Worm (Caenorhabditis elegans): ENCODE measurements around the gene K11H12.7.

K11H12.7 gene

DNA sequence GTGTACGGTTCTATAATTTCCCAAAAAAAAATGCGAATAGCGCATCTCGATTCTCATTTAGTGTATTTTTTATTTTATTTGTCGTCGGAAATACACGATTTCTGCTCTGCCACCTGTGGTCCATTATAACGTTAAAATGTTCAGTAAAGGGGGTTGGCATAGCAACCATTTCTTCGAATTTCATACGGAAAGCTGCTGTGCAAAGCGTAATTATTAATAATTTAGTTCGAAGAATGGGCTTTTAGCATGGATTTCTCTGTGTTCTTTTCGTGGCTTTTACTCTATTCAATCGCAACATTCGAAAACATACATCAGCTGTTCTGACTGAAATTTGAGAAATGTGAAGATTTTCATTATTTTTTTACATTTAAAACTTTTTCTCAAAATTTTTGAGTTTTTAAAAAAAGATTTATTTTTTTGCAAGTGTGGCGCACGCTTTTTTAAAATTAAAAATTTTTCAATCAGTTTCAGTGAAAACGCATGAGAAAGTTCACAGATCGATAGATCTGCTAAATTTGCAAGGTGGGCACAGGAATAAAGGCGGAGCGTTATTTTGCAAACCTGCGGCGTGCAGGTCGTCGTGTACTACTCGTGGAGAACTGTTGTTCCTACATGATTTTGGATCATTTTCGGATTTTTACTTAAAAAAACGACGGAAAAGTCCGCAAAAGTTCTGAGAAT, 6.7 kb upstream of the K11H12.7 start:
- TF ChIP-seq sptf-1 (tag; optimal IDR thresholded peaks at IDR 0.05) (no peak), hpl-2 (GFP tag; optimal IDR thresholded peaks at IDR 0.05) (no peak), unc-62 (GFP tag; optimal IDR thresholded peaks at IDR 0.05) (no peak), jun-1 (tag; optimal IDR thresholded peaks at IDR 0.05) (no peak), ets-5 (GFP tag; IDR thresholded peaks at IDR 0.05) (no peak), fkh-8 (tag; optimal IDR thresholded peaks at IDR 0.05) (peak; percentile 18), mep-1 (tag; optimal IDR thresholded peaks at IDR 0.05) (peak; percentile 14), lin-35 (GFP tag; optimal IDR thresholded peaks at IDR 0.05) (peak in 1 of 2 experiments; percentile 21), skn-1 (tag; optimal IDR thresholded peaks at IDR 0.05) (no peak), zip-4 (GFP tag; optimal IDR thresholded peaks at IDR 0.05) (no peak), zag-1 (tag; optimal IDR thresholded peaks at IDR 0.05) (no peak), nhr-76 (tag; optimal IDR thresholded peaks at IDR 0.05) (no peak), F16B12.6 (tag; optimal IDR thresholded peaks at IDR 0.05) (no peak), nhr-47 (tag; optimal IDR thresholded peaks at IDR 0.05) (no peak)

DNA sequence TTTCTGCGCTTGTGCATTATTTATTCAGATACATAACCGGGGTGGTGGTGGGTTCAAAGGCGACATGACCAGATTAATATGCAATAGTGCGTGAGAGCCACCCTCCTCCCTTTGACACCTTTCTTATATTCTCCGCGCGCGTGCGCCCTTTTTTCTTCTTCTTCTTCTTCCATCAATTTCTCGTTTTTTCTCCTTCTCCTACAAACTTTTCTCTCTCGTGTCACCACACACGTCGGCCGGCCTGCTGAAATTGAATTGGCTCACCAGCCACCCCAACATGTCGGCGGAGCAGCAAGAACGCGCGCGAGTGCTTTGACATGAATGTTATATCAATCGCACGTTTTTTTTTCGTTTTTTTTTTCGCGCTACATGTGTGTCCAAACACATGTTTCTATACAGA, 5.7 kb upstream of the K11H12.7 start:
- peak; percentile 4 for TF ChIP-seq snu-23 (GFP tag; optimal IDR thresholded peaks at IDR 0.05)
- TF ChIP-seq blmp-1 (tag; optimal IDR thresholded peaks at IDR 0.05) = no peak
- peak in 1 of 2 experiments; percentile 32 for TF ChIP-seq lsy-2 (tag; optimal IDR thresholded peaks at IDR 0.05)
- no peak for TF ChIP-seq F16B12.6 (tag; optimal IDR thresholded peaks at IDR 0.05)
- TF ChIP-seq nhr-12 (tag; optimal IDR thresholded peaks at IDR 0.05) = no peak
- no peak for TF ChIP-seq hpl-2 (GFP tag; optimal IDR thresholded peaks at IDR 0.05)
- TF ChIP-seq nhr-71 (tag; optimal IDR thresholded peaks at IDR 0.05) = peak; percentile 33
- no peak for TF ChIP-seq ces-1 (GFP tag; optimal IDR thresholded peaks at IDR 0.05)
- no peak for TF ChIP-seq lin-13 (GFP tag; optimal IDR thresholded peaks at IDR 0.05)
- TF ChIP-seq egl-13 (tag; optimal IDR thresholded peaks at IDR 0.05) = peak; percentile 0
- no peak for TF ChIP-seq tlp-1 (tag; optimal IDR thresholded peaks at IDR 0.05)
- TF ChIP-seq ceh-82 (tag; optimal IDR thresholded peaks at IDR 0.05) = peak in 1 of 3 experiments; percentile 42
- no peak for TF ChIP-seq lir-3 (tag; optimal IDR thresholded peaks at IDR 0.05; ENCODE audit: poor library complexity)
- TF ChIP-seq nhr-47 (tag; optimal IDR thresholded peaks at IDR 0.05) = peak; percentile 42
- peak; percentile 67 for TF ChIP-seq fkh-8 (tag; optimal IDR thresholded peaks at IDR 0.05)
- peak; percentile 7 for TF ChIP-seq fkh-10 (GFP tag; optimal IDR thresholded peaks at IDR 0.05)
- TF ChIP-seq dsc-1 (tag; optimal IDR thresholded peaks at IDR 0.05) = peak; percentile 33
- no peak for TF ChIP-seq mep-1 (tag; optimal IDR thresholded peaks at IDR 0.05)
- no peak for TF ChIP-seq aha-1 (tag; optimal IDR thresholded peaks at IDR 0.05)
- TF ChIP-seq sox-4 (tag; optimal IDR thresholded peaks at IDR 0.05) = no peak
- TF ChIP-seq ets-5 (GFP tag; IDR thresholded peaks at IDR 0.05) = no peak
- no peak for TF ChIP-seq ama-1 (optimal IDR thresholded peaks at IDR 0.05)
- TF ChIP-seq unc-86 (tag; optimal IDR thresholded peaks at IDR 0.05) = peak; percentile 64
- TF ChIP-seq lin-14 (GFP tag; optimal IDR thresholded peaks at IDR 0.05) = peak; percentile 64
- TF ChIP-seq hlh-4 (tag; optimal IDR thresholded peaks at IDR 0.05) = no peak

DNA sequence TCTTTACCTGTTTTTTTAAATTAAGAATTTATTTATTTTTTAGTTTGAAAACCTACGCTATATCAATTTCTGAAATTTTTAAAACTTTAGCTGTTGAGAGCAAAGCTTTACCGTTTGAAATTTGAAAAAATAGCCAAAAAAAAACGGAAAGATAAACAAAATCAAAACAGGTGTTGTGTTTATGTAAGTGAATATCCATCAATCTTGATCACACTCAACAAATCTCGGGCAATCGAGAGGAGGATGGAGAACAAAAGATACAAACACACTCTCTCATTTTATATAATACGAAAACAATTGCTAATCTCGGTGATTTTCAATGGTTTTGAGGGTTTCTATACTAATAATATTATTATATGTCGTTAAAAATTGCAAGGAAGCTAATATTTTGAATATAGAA, 3.7 kb upstream of the K11H12.7 start:
- TF ChIP-seq dsc-1 (tag; optimal IDR thresholded peaks at IDR 0.05) (peak; percentile 61), ces-1 (GFP tag; optimal IDR thresholded peaks at IDR 0.05) (no peak), blmp-1 (tag; optimal IDR thresholded peaks at IDR 0.05) (peak; percentile 15), nhr-71 (tag; optimal IDR thresholded peaks at IDR 0.05) (no peak), nhr-90 (tag; optimal IDR thresholded peaks at IDR 0.05; ENCODE audit: poor library complexity) (no peak), lin-39 (tag; optimal IDR thresholded peaks at IDR 0.05) (peak; percentile 20)

DNA sequence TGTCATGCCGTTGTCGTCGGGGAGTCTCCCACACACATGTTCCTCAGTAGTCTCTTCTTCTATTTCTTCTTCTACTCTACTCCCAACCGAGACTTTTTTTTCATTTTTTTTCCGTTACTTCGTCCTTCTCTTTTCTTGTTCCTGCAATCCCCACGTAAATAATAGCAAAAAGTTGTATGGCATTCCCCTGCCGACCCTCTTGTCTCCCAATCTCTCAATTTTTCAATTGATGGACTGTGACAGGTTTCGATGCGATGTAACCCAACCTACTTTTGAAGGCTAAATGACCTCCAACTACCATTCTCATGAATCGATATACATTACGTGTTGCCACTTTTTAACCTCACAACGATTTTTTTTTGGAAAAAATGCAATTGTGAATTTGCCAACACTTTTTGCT, 1.2 kb upstream of the K11H12.7 start:
- TF ChIP-seq dsc-1 (tag; optimal IDR thresholded peaks at IDR 0.05) = peak; percentile 42
- peak in 1 of 2 experiments; percentile 54 for TF ChIP-seq lsy-2 (tag; optimal IDR thresholded peaks at IDR 0.05)
- TF ChIP-seq lin-35 (GFP tag; optimal IDR thresholded peaks at IDR 0.05) = peak in 1 of 2 experiments; percentile 0
- peak in 1 of 6 experiments; percentile 47 for TF ChIP-seq elt-3 (tag; optimal IDR thresholded peaks at IDR 0.05)
- TF ChIP-seq ztf-11 (tag; optimal IDR thresholded peaks at IDR 0.05) = no peak
- TF ChIP-seq snu-23 (GFP tag; optimal IDR thresholded peaks at IDR 0.05) = peak; percentile 37
- TF ChIP-seq grh-1 (GFP tag; IDR thresholded peaks at IDR 0.05) = no peak
- TF ChIP-seq mdl-1 (tag; optimal IDR thresholded peaks at IDR 0.05) = no peak
- peak; percentile 94 for TF ChIP-seq pag-3 (tag; optimal IDR thresholded peaks at IDR 0.05; ENCODE audit: borderline replicate concordance, insufficient read depth)
- no peak for TF ChIP-seq ceh-88 (GFP tag; IDR thresholded peaks at IDR 0.05)
- TF ChIP-seq mef-2 (tag; optimal IDR thresholded peaks at IDR 0.05) = no peak
- no peak for TF ChIP-seq snpc-4 (tag; optimal IDR thresholded peaks at IDR 0.05)
- no peak for TF ChIP-seq hlh-17 (GFP tag; optimal IDR thresholded peaks at IDR 0.05; ENCODE audit: borderline replicate concordance)
- TF ChIP-seq pqm-1 (tag; optimal IDR thresholded peaks at IDR 0.05) = no peak
- no peak for TF ChIP-seq tlp-1 (tag; optimal IDR thresholded peaks at IDR 0.05)
- no peak for TF ChIP-seq hlh-4 (tag; optimal IDR thresholded peaks at IDR 0.05)
- no peak for TF ChIP-seq efl-1 (optimal IDR thresholded peaks at IDR 0.05)
- peak in 1 of 2 experiments; percentile 45 for TF ChIP-seq efl-1 (GFP tag; optimal IDR thresholded peaks at IDR 0.05 in 1 of 2)

Data from whole organism, L1 larva.